Worm (Caenorhabditis elegans) whole organism, L3 larva: ENCODE data around the gene srt-47.
"Not testable (repeated sequence)": the region's sequence is repeated elsewhere in the genome, so short reads cannot be mapped to it uniquely, and the experiment has no call there.

Experiments
- R02D3.7 ChIP-seq: fragments of 150-350 bp; optimal IDR thresholded peaks from 2 replicates; lab custom pipeline; 2014; ENCODE audit warnings: missing biosample characterization, missing genetic modification characterization
- ZK546.5 ChIP-seq: sonication (generic microtip); optimal IDR thresholded peaks from 2 replicates; lab custom pipeline; 2017; ENCODE audit warnings: missing biosample characterization, missing genetic modification characterization
- ama-1 ChIP-seq: fragments of 150-350 bp; optimal IDR thresholded peaks from 2 replicates; lab custom pipeline; 2018
- ceh-16 ChIP-seq: sonication (generic microtip); optimal IDR thresholded peaks from 2 replicates; lab custom pipeline; 2017; ENCODE audit warnings: missing biosample characterization, missing genetic modification characterization
- ceh-28 ChIP-seq: fragments of 150-350 bp; optimal IDR thresholded peaks from 2 replicates; lab custom pipeline; 2014; ENCODE audit warnings: missing biosample characterization, missing genetic modification reagents, missing genetic modification characterization
- ceh-9 ChIP-seq: sonication (generic microtip); optimal IDR thresholded peaks from 2 replicates; lab custom pipeline; 2018; ENCODE audit warnings: missing biosample characterization, missing genetic modification characterization
- daf-12 ChIP-seq: fragments of 150-350 bp; optimal IDR thresholded peaks from 2 replicates; lab custom pipeline; 2014; ENCODE audit warnings: missing biosample characterization, missing genetic modification reagents, missing genetic modification characterization
- egl-27 ChIP-seq: sonication (generic microtip); optimal IDR thresholded peaks from 4 replicates; lab custom pipeline; 2017; ENCODE audit warnings: missing biosample characterization, missing genetic modification reagents, missing genetic modification characterization
- elt-1 ChIP-seq: fragments of 150-350 bp; optimal IDR thresholded peaks from 2 replicates; lab custom pipeline; 2014; ENCODE audit warnings: missing biosample characterization, missing genetic modification characterization
- elt-2 ChIP-seq: sonication (generic microtip); optimal IDR thresholded peaks from 2 replicates; lab custom pipeline; 2016; ENCODE audit warnings: missing genetic modification reagents, mild to moderate bottlenecking, missing genetic modification characterization, missing compliant biosample characterization
- fkh-2 ChIP-seq: fragments of 150-350 bp; optimal IDR thresholded peaks from 2 replicates; lab custom pipeline; 2014; ENCODE audit warnings: missing biosample characterization, missing genetic modification reagents, missing genetic modification characterization
- fos-1 ChIP-seq: fragments of 150-350 bp; optimal IDR thresholded peaks from 2 replicates; lab custom pipeline; 2014; ENCODE audit warnings: missing biosample characterization, missing genetic modification characterization
- hmg-11 ChIP-seq: sonication (generic microtip); optimal IDR thresholded peaks from 2 replicates; lab custom pipeline; 2016; ENCODE audit warnings: missing genetic modification characterization, missing compliant biosample characterization
- mdl-1 ChIP-seq: fragments of 150-350 bp; optimal IDR thresholded peaks from 2 replicates; lab custom pipeline; 2014; ENCODE audit warnings: missing biosample characterization, missing genetic modification characterization
- nhr-11 ChIP-seq: fragments of 150-350 bp; optimal IDR thresholded peaks from 2 replicates; lab custom pipeline; 2014; ENCODE audit warnings: missing biosample characterization, missing genetic modification characterization
- nhr-12 ChIP-seq: fragments of 150-350 bp; optimal IDR thresholded peaks from 2 replicates; lab custom pipeline; 2014; ENCODE audit warnings: missing biosample characterization, missing genetic modification characterization
- nhr-25 ChIP-seq: sonication (generic microtip); optimal IDR thresholded peaks from 2 replicates; lab custom pipeline; 2017; ENCODE audit warnings: missing biosample characterization, missing genetic modification characterization
- nhr-67 ChIP-seq: fragments of 150-350 bp; optimal IDR thresholded peaks from 2 replicates; lab custom pipeline; 2014; ENCODE audit warnings: missing biosample characterization, missing genetic modification characterization
- nhr-76 ChIP-seq: fragments of 150-350 bp; sonication (generic microtip); optimal IDR thresholded peaks from 5 replicates; lab custom pipeline; 2014; ENCODE audit warnings: missing biosample characterization, missing genetic modification characterization
- pha-4 ChIP-seq: fragments of 150-350 bp; optimal IDR thresholded peaks from 2 replicates; lab custom pipeline; 2014; ENCODE audit warnings: missing biosample characterization, missing genetic modification reagents, missing genetic modification characterization
- pqm-1 ChIP-seq: fragments of 150-350 bp; optimal IDR thresholded peaks from 2 replicates; lab custom pipeline; 2017; ENCODE audit warnings: missing biosample characterization, missing genetic modification characterization, inconsistent platforms
- skn-1 ChIP-seq: fragments of 150-350 bp; optimal IDR thresholded peaks from 2 replicates; lab custom pipeline; 2014; ENCODE audit warnings: missing biosample characterization, missing genetic modification characterization
- snpc-4 ChIP-seq: fragments of 150-350 bp; optimal IDR thresholded peaks from 2 replicates; lab custom pipeline; 2014; ENCODE audit warnings: missing biosample characterization, missing genetic modification characterization
- tbx-2 ChIP-seq: sonication (generic microtip); optimal IDR thresholded peaks from 2 replicates; lab custom pipeline; 2016; ENCODE audit warnings: mild to moderate bottlenecking, missing genetic modification characterization, missing compliant biosample characterization
- unc-39 ChIP-seq: sonication (generic microtip); optimal IDR thresholded peaks from 4 replicates; lab custom pipeline; 2017; ENCODE audit warnings: missing biosample characterization, missing genetic modification characterization
- unc-62 ChIP-seq: fragments of 150-350 bp; sonication (generic microtip); optimal IDR thresholded peaks from 4 replicates; lab custom pipeline; 2014; ENCODE audit warnings: missing biosample characterization, missing genetic modification reagents, missing genetic modification characterization
- zag-1 ChIP-seq: fragments of 150-350 bp; optimal IDR thresholded peaks from 2 replicates; lab custom pipeline; 2014; ENCODE audit warnings: missing biosample characterization, missing genetic modification characterization
- ztf-11 ChIP-seq: fragments of 150-350 bp; optimal IDR thresholded peaks from 2 replicates; lab custom pipeline; 2014; ENCODE audit warnings: missing biosample characterization, missing genetic modification characterization

srt-47 gene

ce11 chrIV:15012154-15012892 lies 40.8 kb downstream of the srt-47 start:
- no peak for TF ChIP-seq ceh-9 (tag; lab: Kevin White, UChicago)
- no peak for TF ChIP-seq pha-4 (tag; lab: Kevin White, UChicago)
- TF ChIP-seq unc-39 (tag; lab: Kevin White, UChicago): no peak
- TF ChIP-seq skn-1 (tag; lab: Kevin White, UChicago): no peak
- TF ChIP-seq zag-1 (tag; lab: Kevin White, UChicago): no peak
- TF ChIP-seq pqm-1 (tag; lab: Kevin White, UChicago): no peak
- TF ChIP-seq nhr-76 (tag; lab: Kevin White, UChicago): no peak
- TF ChIP-seq elt-1 (tag; lab: Kevin White, UChicago): no peak
- TF ChIP-seq ZK546.5: no peak
- no peak for TF ChIP-seq egl-27

- TF ChIP-seq snpc-4: no peak
- no peak for TF ChIP-seq unc-62
- no peak for TF ChIP-seq pqm-1 (tag; lab: Kevin White, UChicago)
- TF ChIP-seq ceh-16: no peak
- TF ChIP-seq hmg-11 (tag; lab: Kevin White, UChicago): no peak
- TF ChIP-seq R02D3.7: no peak
Observed at ce11 chrIV:15011169-15011568, 42.0 kb downstream of the srt-47 start.

- TF ChIP-seq hmg-11 (tag; lab: Kevin White, UChicago) (no peak), nhr-11 (tag; lab: Kevin White, UChicago) (no peak), daf-12 (tag; lab: Kevin White, UChicago) (no peak), fkh-2 (tag; lab: Kevin White, UChicago) (no peak), ZK546.5 (no peak), mdl-1 (tag; lab: Kevin White, UChicago) (no peak), ceh-28 (tag; lab: Kevin White, UChicago) (no peak), elt-2 (tag; lab: Kevin White, UChicago) (no peak), tbx-2 (tag; lab: Kevin White, UChicago) (no peak), ama-1 (lab: Kevin White, UChicago) (no peak), nhr-25 (no peak), unc-62 (no peak), nhr-67 (tag; lab: Kevin White, UChicago) (no peak), ceh-9 (tag; lab: Kevin White, UChicago) (no peak), ztf-11 (tag; lab: Kevin White, UChicago) (no peak), R02D3.7 (no peak)
Observed at ce11 chrIV:15008200-15008599, 45.0 kb downstream of the srt-47 start.

ce11 chrIV:15006494-15006893 lies 46.7 kb downstream of the srt-47 start, which contains the start of gene Y41E3.6:
Y41E3.6 (plus strand) TSS chrIV:15006794.
- TF ChIP-seq egl-27; fos-1 (tag; lab: Kevin White, UChicago); nhr-12: not testable (repeated sequence)
